Worm (Caenorhabditis elegans) whole organism, mixed stage, embryonic: ENCODE results near the gene ugtp-1.

Experiments
- M03D4.4 ChIP-seq: sonication (generic microtip); optimal IDR thresholded peaks from 2 replicates; lab custom pipeline; 2017; ENCODE audit warnings: mild to moderate bottlenecking, missing genetic modification characterization, missing compliant biosample characterization
- bed-3 ChIP-seq: fragments of 200-800 bp; sonication (Bioruptor generic); optimal IDR thresholded peaks from 3 replicates; lab custom pipeline; 2018; ENCODE audit warnings: mild to moderate bottlenecking, missing genetic modification characterization, moderate library complexity, missing compliant biosample characterization
- blmp-1 ChIP-seq: fragments of 150-350 bp; optimal IDR thresholded peaks from 2 replicates; lab custom pipeline; 2014; ENCODE audit warnings: missing biosample characterization, missing genetic modification characterization
- ceh-39 ChIP-seq: fragments of 150-350 bp; optimal IDR thresholded peaks from 2 replicates; lab custom pipeline; 2014; ENCODE audit warnings: missing biosample characterization, missing genetic modification characterization
- ceh-43 ChIP-seq: fragments of 200-800 bp; sonication (Bioruptor generic); optimal IDR thresholded peaks from 2 replicates; lab custom pipeline; 2018; ENCODE audit warnings: mild to moderate bottlenecking, missing genetic modification characterization, moderate library complexity, missing compliant biosample characterization
- ceh-83 ChIP-seq: fragments of 200-800 bp; sonication (Bioruptor generic); optimal IDR thresholded peaks from 2 replicates; lab custom pipeline; 2018; ENCODE audit warnings: mild to moderate bottlenecking, missing genetic modification characterization, missing compliant biosample characterization
- ces-1 ChIP-seq: fragments of 150-350 bp; optimal IDR thresholded peaks from 2 replicates; lab custom pipeline; 2014; ENCODE audit warnings: missing biosample characterization, missing genetic modification reagents, missing genetic modification characterization
- cnd-1 ChIP-seq: fragments of 200-800 bp; sonication (Bioruptor generic); optimal IDR thresholded peaks from 2 replicates; lab custom pipeline; 2018; ENCODE audit warnings: mild to moderate bottlenecking, missing genetic modification characterization, missing compliant biosample characterization
- drap-1 ChIP-seq: fragments of 200-800 bp; sonication (Bioruptor generic); optimal IDR thresholded peaks from 3 replicates; lab custom pipeline; 2018; ENCODE audit warnings: mild to moderate bottlenecking, missing genetic modification characterization, missing compliant biosample characterization
- elt-1 ChIP-seq: sonication (generic microtip); optimal IDR thresholded peaks from 2 replicates; lab custom pipeline; 2017; ENCODE audit warnings: missing genetic modification characterization, mild to moderate bottlenecking, missing compliant biosample characterization, antibody characterized with exemption, moderate library complexity, borderline replicate concordance; ENCODE audit not compliant: insufficient read depth
- elt-3 ChIP-seq: fragments of 150-350 bp; optimal IDR thresholded peaks from 2 replicates; lab custom pipeline; 2014; ENCODE audit warnings: missing biosample characterization, missing genetic modification characterization
- flh-1 ChIP-seq: fragments of 200-800 bp; sonication (Bioruptor generic); optimal IDR thresholded peaks from 2 replicates; lab custom pipeline; 2018; ENCODE audit warnings: mild to moderate bottlenecking, missing genetic modification characterization, moderate library complexity, missing compliant biosample characterization
- ham-2 ChIP-seq: fragments of 200-800 bp; sonication (Bioruptor generic); optimal IDR thresholded peaks from 2 replicates; lab custom pipeline; 2018; ENCODE audit warnings: mild to moderate bottlenecking, missing genetic modification characterization, missing compliant biosample characterization
- hlh-1 ChIP-seq: fragments of 150-350 bp; optimal IDR thresholded peaks from 2 replicates; lab custom pipeline; 2014; ENCODE audit warnings: missing biosample characterization, missing genetic modification reagents, missing genetic modification characterization
- lin-13 ChIP-seq: fragments of 150-350 bp; optimal IDR thresholded peaks from 2 replicates; lab custom pipeline; 2014; ENCODE audit warnings: missing biosample characterization, missing genetic modification characterization
- lin-32 ChIP-seq: fragments of 200-800 bp; sonication (Bioruptor generic); optimal IDR thresholded peaks from 2 replicates; lab custom pipeline; 2018; ENCODE audit warnings: mild to moderate bottlenecking, missing genetic modification characterization, missing compliant biosample characterization
- lsy-2 ChIP-seq: fragments of 150-350 bp; optimal IDR thresholded peaks from 2 replicates; lab custom pipeline; 2014; ENCODE audit warnings: missing biosample characterization, missing genetic modification characterization
- mab-5 ChIP-seq: fragments of 150-350 bp; optimal IDR thresholded peaks from 2 replicates; lab custom pipeline; 2014; ENCODE audit warnings: missing biosample characterization, missing genetic modification characterization
- mep-1 ChIP-seq: fragments of 150-350 bp; optimal IDR thresholded peaks from 2 replicates; lab custom pipeline; 2017; ENCODE audit warnings: missing biosample characterization, missing genetic modification reagents, missing genetic modification characterization, inconsistent platforms
- mls-2 ChIP-seq: sonication (generic microtip); optimal IDR thresholded peaks from 2 replicates; lab custom pipeline; 2016; ENCODE audit warnings: mild to moderate bottlenecking, missing genetic modification characterization, moderate library complexity, missing compliant biosample characterization
- nhr-12 ChIP-seq: fragments of 150-350 bp; optimal IDR thresholded peaks from 2 replicates; lab custom pipeline; 2014; ENCODE audit warnings: missing biosample characterization, missing genetic modification characterization
- nhr-2 ChIP-seq: fragments of 150-350 bp; optimal IDR thresholded peaks from 2 replicates; lab custom pipeline; 2014; ENCODE audit warnings: missing biosample characterization, missing genetic modification characterization
- nhr-237 ChIP-seq: fragments of 150-350 bp; optimal IDR thresholded peaks from 2 replicates; lab custom pipeline; 2014; ENCODE audit warnings: missing biosample characterization, missing genetic modification characterization
- nhr-28 ChIP-seq: fragments of 150-350 bp; optimal IDR thresholded peaks from 2 replicates; lab custom pipeline; 2014; ENCODE audit warnings: missing biosample characterization, missing genetic modification characterization
- nhr-76 ChIP-seq: sonication (generic microtip); optimal IDR thresholded peaks from 2 replicates; lab custom pipeline; 2017; ENCODE audit warnings: missing biosample characterization, missing genetic modification characterization
- pha-4 ChIP-seq: fragments of 150-350 bp; optimal IDR thresholded peaks from 2 replicates; lab custom pipeline; 2018; ENCODE audit warnings: missing biosample characterization, missing genetic modification reagents, missing genetic modification characterization
- sem-2 ChIP-seq: fragments of 200-800 bp; sonication (Bioruptor generic); optimal IDR thresholded peaks from 2 replicates; lab custom pipeline; 2018; ENCODE audit warnings: mild to moderate bottlenecking, missing genetic modification characterization, missing compliant biosample characterization
- snpc-4 ChIP-seq: fragments of 150-350 bp; optimal IDR thresholded peaks from 2 replicates; lab custom pipeline; 2014; ENCODE audit warnings: missing biosample characterization, missing genetic modification characterization
- sptf-1 ChIP-seq: sonication (generic microtip); optimal IDR thresholded peaks from 2 replicates; lab custom pipeline; 2017; ENCODE audit warnings: mild to moderate bottlenecking, missing genetic modification characterization, moderate library complexity, missing compliant biosample characterization
- tbx-8 ChIP-seq: fragments of 200-800 bp; sonication (Bioruptor generic); optimal IDR thresholded peaks from 2 replicates; lab custom pipeline; 2018; ENCODE audit warnings: mild to moderate bottlenecking, missing genetic modification characterization, moderate library complexity, missing compliant biosample characterization
- unc-120 ChIP-seq: sonication (generic microtip); optimal IDR thresholded peaks from 2 replicates; lab custom pipeline; 2017; ENCODE audit warnings: missing genetic modification characterization, missing compliant biosample characterization; ENCODE audit not compliant: poor library complexity, severe bottlenecking
- unc-39 ChIP-seq: fragments of 150-350 bp; optimal IDR thresholded peaks from 2 replicates; lab custom pipeline; 2014; ENCODE audit warnings: missing biosample characterization, missing genetic modification characterization
- unc-62 ChIP-seq: fragments of 150-350 bp; optimal IDR thresholded peaks from 2 replicates; lab custom pipeline; 2014; ENCODE audit warnings: missing biosample characterization, missing genetic modification reagents, missing genetic modification characterization
- zip-8 ChIP-seq: fragments of 150-350 bp; optimal IDR thresholded peaks from 2 replicates; lab custom pipeline; 2014; ENCODE audit warnings: missing biosample characterization, missing genetic modification characterization
- ztf-11 ChIP-seq: fragments of 150-350 bp; optimal IDR thresholded peaks from 2 replicates; lab custom pipeline; 2014; ENCODE audit warnings: missing biosample characterization, missing genetic modification characterization

The ugtp-1 gene

ce11 chrIII:8771162-8771561 is 20.7 kb upstream of the ugtp-1 start, which contains the start of gene K02D10.2:
K02D10.2 (minus strand) TSS chrIII:8771262.
- TF ChIP-seq nhr-237, result no peak
- TF ChIP-seq ces-1 (GFP tag; lab: Kevin White, UChicago), result no peak
- no peak for TF ChIP-seq zip-8 (tag; lab: Kevin White, UChicago)
- no peak for TF ChIP-seq unc-62 (GFP tag; lab: Kevin White, UChicago)
- TF ChIP-seq ham-2 (GFP tag; lab: Kevin White, UChicago), result no peak

ce11 chrIII:8770243-8770642 is 19.7 kb upstream of the ugtp-1 start:
- no peak for TF ChIP-seq flh-1
- TF ChIP-seq hlh-1 (tag; lab: Kevin White, UChicago), result no peak
- TF ChIP-seq blmp-1 (tag; lab: Kevin White, UChicago), result no peak
- TF ChIP-seq ceh-39 (tag; lab: Kevin White, UChicago), result no peak
- TF ChIP-seq ceh-83 (GFP tag; lab: Kevin White, UChicago), result no peak
- TF ChIP-seq snpc-4, result no peak
- TF ChIP-seq lsy-2 (tag; lab: Kevin White, UChicago), result no peak
- TF ChIP-seq nhr-28 (tag; lab: Kevin White, UChicago), result no peak
- no peak for TF ChIP-seq drap-1 (GFP tag; lab: Kevin White, UChicago)
- TF ChIP-seq ham-2 (GFP tag; lab: Kevin White, UChicago), result no peak
- TF ChIP-seq mep-1 (tag; lab: Kevin White, UChicago), result no peak
- no peak for TF ChIP-seq ztf-11
- no peak for TF ChIP-seq M03D4.4 (tag; lab: Kevin White, UChicago)
- TF ChIP-seq pha-4, result no peak
- TF ChIP-seq bed-3, result no peak
- no peak for TF ChIP-seq sptf-1 (tag; lab: Kevin White, UChicago)
- TF ChIP-seq nhr-2 (tag; lab: Kevin White, UChicago), result no peak
- TF ChIP-seq nhr-237, result no peak
- TF ChIP-seq mab-5 (tag; lab: Kevin White, UChicago), result no peak

ce11 chrIII:8769253-8769652 is 18.7 kb upstream of the ugtp-1 start, which contains the start of gene K02D10.1:
K02D10.1 (plus strand) TSS chrIII:8769536.
- no peak for TF ChIP-seq ham-2 (GFP tag; lab: Kevin White, UChicago)
- TF ChIP-seq lsy-2 (tag; lab: Kevin White, UChicago), result no peak
- no peak for TF ChIP-seq cnd-1 (tag; lab: Kevin White, UChicago)
- TF ChIP-seq sem-2, result no peak
- no peak for TF ChIP-seq elt-3 (tag; lab: Kevin White, UChicago)
- TF ChIP-seq hlh-1 (tag; lab: Kevin White, UChicago), result peak; percentile 34
- no peak for TF ChIP-seq sptf-1 (tag; lab: Kevin White, UChicago)
- TF ChIP-seq pha-4, result no peak
- TF ChIP-seq, all 35 proteins: peak for 1

ce11 chrIII:8767889-8768361 is 17.4 kb upstream of the ugtp-1 start, which contains the start of gene mtss-1:
mtss-1 (plus strand) TSS chrIII:8768311.
- TF ChIP-seq elt-3 (tag; lab: Kevin White, UChicago), result no peak
- peak; percentile 30 for TF ChIP-seq nhr-12 (tag; lab: Kevin White, UChicago)
- TF ChIP-seq M03D4.4 (tag; lab: Kevin White, UChicago), result peak; percentile 87
- peak; percentile 55 for TF ChIP-seq nhr-76 (tag; lab: Kevin White, UChicago)
- TF ChIP-seq ces-1 (GFP tag; lab: Kevin White, UChicago), result no peak
- no peak for TF ChIP-seq nhr-28 (tag; lab: Kevin White, UChicago)
- TF ChIP-seq lin-32 (GFP tag; lab: Kevin White, UChicago), result peak; percentile 54
- no peak for TF ChIP-seq ceh-39 (tag; lab: Kevin White, UChicago)
- TF ChIP-seq ham-2 (GFP tag; lab: Kevin White, UChicago), result peak; percentile 52
- TF ChIP-seq lsy-2 (tag; lab: Kevin White, UChicago), result peak; percentile 66
- TF ChIP-seq zip-8 (tag; lab: Kevin White, UChicago), result no peak
- TF ChIP-seq unc-39, result no peak
- TF ChIP-seq mls-2 (tag; lab: Kevin White, UChicago), result peak; percentile 92
- TF ChIP-seq mep-1 (tag; lab: Kevin White, UChicago), result peak; percentile 85
- TF ChIP-seq nhr-237, result peak; percentile 8
- TF ChIP-seq lin-13, result peak; percentile 37
- peak; percentile 13 for TF ChIP-seq mab-5 (tag; lab: Kevin White, UChicago)
- TF ChIP-seq snpc-4, result no peak
- TF ChIP-seq sptf-1 (tag; lab: Kevin White, UChicago), result peak; percentile 91
- no peak for TF ChIP-seq unc-62 (GFP tag; lab: Kevin White, UChicago)
- TF ChIP-seq pha-4, result peak; percentile 18
- no peak for TF ChIP-seq tbx-8 (GFP tag; lab: Kevin White, UChicago)
- TF ChIP-seq elt-1 (tag; lab: Kevin White, UChicago), result no peak
- no peak for TF ChIP-seq nhr-2 (tag; lab: Kevin White, UChicago)
- peak; percentile 73 for TF ChIP-seq drap-1 (GFP tag; lab: Kevin White, UChicago)
- peak; percentile 43 for TF ChIP-seq flh-1
- peak; percentile 87 for TF ChIP-seq ceh-43 (GFP tag; lab: Kevin White, UChicago)
- TF ChIP-seq unc-120 (tag; lab: Kevin White, UChicago), result peak; percentile 64
- TF ChIP-seq blmp-1 (tag; lab: Kevin White, UChicago), result peak; percentile 56
- peak; percentile 68 for TF ChIP-seq ztf-11
- TF ChIP-seq ceh-83 (GFP tag; lab: Kevin White, UChicago), result peak; percentile 47
- TF ChIP-seq bed-3, result peak; percentile 59
- TF ChIP-seq cnd-1 (tag; lab: Kevin White, UChicago), result peak; percentile 69
- peak; percentile 70 for TF ChIP-seq hlh-1 (tag; lab: Kevin White, UChicago)
- TF ChIP-seq sem-2, result peak; percentile 48
- TF ChIP-seq, all 35 proteins: peak for 24
